Fruit fly (Drosophila melanogaster) whole organism, prepupa: ENCODE data around the gene CG46308.

ENCODE experiments used
- Blimp-1 ChIP-seq: fragments of 200-800 bp; sonication (Bioruptor generic); optimal IDR thresholded peaks from 3 replicates; lab custom pipeline; 2017; ENCODE audit warnings: missing biosample characterization, missing genetic modification characterization, mild to moderate bottlenecking, moderate library complexity, missing genetic modification reagents
- CG11762 ChIP-seq: fragments of 200-800 bp; sonication (Bioruptor generic); optimal IDR thresholded peaks from 3 replicates; lab custom pipeline; 2016; ENCODE audit warnings: missing biosample characterization, missing genetic modification characterization; ENCODE audit not compliant: insufficient read depth
- CG11902 ChIP-seq: fragments of 200-800 bp; sonication (Bioruptor generic); optimal IDR thresholded peaks from 3 replicates; lab custom pipeline; 2016; ENCODE audit warnings: missing biosample characterization, missing genetic modification characterization
- CG1621 ChIP-seq: fragments of 200-800 bp; sonication (Bioruptor generic); optimal IDR thresholded peaks from 3 replicates; lab custom pipeline; 2018; ENCODE audit warnings: missing biosample characterization, mild to moderate bottlenecking, missing genetic modification characterization
- CG16779 ChIP-seq: fragments of 200-800 bp; sonication (Bioruptor generic); optimal IDR thresholded peaks from 3 replicates; lab custom pipeline; 2017; ENCODE audit warnings: missing biosample characterization, mild to moderate bottlenecking, missing genetic modification characterization
- CG3032 ChIP-seq: fragments of 200-800 bp; optimal IDR thresholded peaks from 2 replicates; lab custom pipeline; 2019; ENCODE audit warnings: missing biosample characterization, mild to moderate bottlenecking, missing genetic modification characterization, moderate library complexity
- CG31627 ChIP-seq: fragments of 200-800 bp; sonication (Bioruptor generic); optimal IDR thresholded peaks from 3 replicates; lab custom pipeline; 2016; ENCODE audit warnings: missing biosample characterization, missing genetic modification characterization
- CG32006 ChIP-seq: fragments of 200-800 bp; sonication (Bioruptor generic); optimal IDR thresholded peaks from 3 replicates; lab custom pipeline; 2017; ENCODE audit warnings: missing biosample characterization, mild to moderate bottlenecking, missing genetic modification characterization
- CG34406 ChIP-seq: fragments of 200-800 bp; sonication (Bioruptor generic); optimal IDR thresholded peaks from 3 replicates; lab custom pipeline; 2016; ENCODE audit warnings: missing biosample characterization, missing genetic modification characterization
- CG3919 ChIP-seq: fragments of 200-800 bp; sonication (Bioruptor generic); optimal IDR thresholded peaks from 3 replicates; lab custom pipeline; 2016; ENCODE audit warnings: missing biosample characterization, missing genetic modification characterization
- CG6163 ChIP-seq: fragments of 200-800 bp; sonication (Bioruptor generic); IDR thresholded peaks from 3 replicates; pipeline ENCODE4 v1.3.6; 2022; ENCODE audit warnings: missing biosample characterization, missing genetic modification characterization
- CG6276 ChIP-seq: fragments of 200-800 bp; sonication (Bioruptor generic); optimal IDR thresholded peaks from 2 replicates; lab custom pipeline; 2017; ENCODE audit warnings: missing biosample characterization, mild to moderate bottlenecking, missing genetic modification characterization
- CG6792 ChIP-seq: fragments of 200-800 bp; sonication (Bioruptor generic); optimal IDR thresholded peaks from 3 replicates; lab custom pipeline; 2016; ENCODE audit warnings: missing biosample characterization, missing genetic modification characterization
- CG6808 ChIP-seq: fragments of 200-800 bp; sonication (Bioruptor generic); optimal IDR thresholded peaks from 3 replicates; lab custom pipeline; 2017; ENCODE audit warnings: missing biosample characterization, missing genetic modification characterization, mild to moderate bottlenecking, moderate library complexity, missing genetic modification reagents
- CG6854 ChIP-seq: fragments of 200-800 bp; sonication (Bioruptor generic); optimal IDR thresholded peaks from 2 replicates; lab custom pipeline; 2017; ENCODE audit warnings: missing biosample characterization, mild to moderate bottlenecking, missing genetic modification characterization
- CG7368 ChIP-seq: fragments of 200-800 bp; sonication (Bioruptor generic); optimal IDR thresholded peaks from 3 replicates; lab custom pipeline; 2016; ENCODE audit warnings: missing biosample characterization, missing genetic modification characterization
- CG8119 ChIP-seq: fragments of 200-800 bp; sonication (Bioruptor generic); IDR thresholded peaks from 3 replicates; pipeline ENCODE4 v1.3.6; 2022; ENCODE audit warnings: missing biosample characterization, missing genetic modification characterization
- CG8319 ChIP-seq: fragments of 200-800 bp; sonication (Bioruptor generic); optimal IDR thresholded peaks from 3 replicates; lab custom pipeline; 2016; ENCODE audit warnings: missing biosample characterization, missing genetic modification characterization
- CG8632 ChIP-seq: fragments of 200-800 bp; sonication (Bioruptor generic); optimal IDR thresholded peaks from 3 replicates; lab custom pipeline; 2016; ENCODE audit warnings: missing biosample characterization, missing genetic modification characterization
- CG9139 ChIP-seq: fragments of 200-800 bp; sonication (Bioruptor generic); optimal IDR thresholded peaks from 3 replicates; lab custom pipeline; 2017; ENCODE audit warnings: missing biosample characterization, mild to moderate bottlenecking, missing genetic modification characterization
- Eip75B ChIP-seq: fragments of 200-800 bp; sonication (Bioruptor generic); optimal IDR thresholded peaks from 3 replicates; lab custom pipeline; 2016; ENCODE audit warnings: missing biosample characterization, missing genetic modification characterization
- Eip78C ChIP-seq: fragments of 200-800 bp; sonication (Bioruptor generic); peaks from one replicate; lab custom pipeline; 2016; ENCODE audit warnings: missing biosample characterization, missing genetic modification characterization
- Ets21C ChIP-seq: fragments of 200-800 bp; sonication (Bioruptor generic); optimal IDR thresholded peaks from 3 replicates; lab custom pipeline; 2016; ENCODE audit warnings: missing biosample characterization, missing genetic modification characterization
- Ets96B ChIP-seq: fragments of 200-800 bp; optimal IDR thresholded peaks from 2 replicates; lab custom pipeline; 2019; ENCODE audit warnings: missing biosample characterization, mild to moderate bottlenecking, missing genetic modification characterization, moderate library complexity
- Gug ChIP-seq: fragments of 200-800 bp; sonication (Bioruptor generic); IDR thresholded peaks from 2 replicates; pipeline ENCODE4 v1.3.6; 2022; ENCODE audit warnings: missing biosample characterization, missing genetic modification characterization
- Hr39 ChIP-seq: fragments of 200-800 bp; sonication (Bioruptor generic); optimal IDR thresholded peaks from 2 replicates; lab custom pipeline; 2016; ENCODE audit warnings: missing biosample characterization, missing genetic modification characterization
- Hr4 ChIP-seq: fragments of 200-800 bp; sonication (Bioruptor generic); optimal IDR thresholded peaks from 3 replicates; lab custom pipeline; 2016; ENCODE audit warnings: missing biosample characterization, missing genetic modification characterization
- Lpt ChIP-seq: fragments of 200-800 bp; sonication (Bioruptor generic); optimal IDR thresholded peaks from 3 replicates; lab custom pipeline; 2016; ENCODE audit warnings: missing biosample characterization, missing genetic modification characterization
- Met ChIP-seq: fragments of 200-800 bp; sonication (Bioruptor generic); optimal IDR thresholded peaks from 3 replicates; lab custom pipeline; 2016; ENCODE audit warnings: missing biosample characterization, missing genetic modification characterization
- Smox ChIP-seq: fragments of 200-800 bp; sonication (Bioruptor generic); optimal IDR thresholded peaks from 3 replicates; lab custom pipeline; 2016; ENCODE audit warnings: missing biosample characterization, missing genetic modification characterization
- Sox102F ChIP-seq: fragments of 200-800 bp; sonication (Bioruptor generic); optimal IDR thresholded peaks from 2 replicates; lab custom pipeline; 2016; ENCODE audit warnings: missing biosample characterization, mild to moderate bottlenecking, missing genetic modification characterization
- Sox14 ChIP-seq: fragments of 200-800 bp; sonication (Bioruptor generic); optimal IDR thresholded peaks from 3 replicates; lab custom pipeline; 2016; ENCODE audit warnings: missing biosample characterization, missing genetic modification characterization
- Sox15 ChIP-seq: fragments of 200-800 bp; sonication (Bioruptor generic); optimal IDR thresholded peaks from 3 replicates; lab custom pipeline; 2016; ENCODE audit warnings: missing biosample characterization, missing genetic modification characterization
- achi ChIP-seq: fragments of 200-800 bp; sonication (Bioruptor generic); optimal IDR thresholded peaks from 3 replicates; lab custom pipeline; 2016; ENCODE audit warnings: missing biosample characterization, missing genetic modification characterization
- dac ChIP-seq: fragments of 200-800 bp; sonication (Bioruptor generic); optimal IDR thresholded peaks from 2 replicates; lab custom pipeline; 2017; ENCODE audit warnings: missing biosample characterization, mild to moderate bottlenecking, missing genetic modification characterization
- dsx ChIP-seq: fragments of 200-800 bp; optimal IDR thresholded peaks from 3 replicates; lab custom pipeline; 2019; ENCODE audit warnings: missing biosample characterization, mild to moderate bottlenecking, missing genetic modification characterization, moderate library complexity; ENCODE audit not compliant: poor library complexity, severe bottlenecking
- fkh ChIP-seq: fragments of 200-800 bp; sonication (Bioruptor generic); optimal IDR thresholded peaks from 3 replicates; lab custom pipeline; 2017; ENCODE audit warnings: missing biosample characterization, mild to moderate bottlenecking, missing genetic modification characterization, moderate library complexity
- lz ChIP-seq: fragments of 200-800 bp; sonication (Bioruptor generic); optimal IDR thresholded peaks from 3 replicates; lab custom pipeline; 2016; ENCODE audit warnings: missing biosample characterization, missing genetic modification characterization
- net ChIP-seq: fragments of 200-800 bp; sonication (Bioruptor generic); optimal IDR thresholded peaks from 3 replicates; lab custom pipeline; 2016; ENCODE audit warnings: missing biosample characterization, missing genetic modification characterization
- pdm3 ChIP-seq: fragments of 200-800 bp; sonication (Bioruptor generic); optimal IDR thresholded peaks from 3 replicates; lab custom pipeline; 2016; ENCODE audit warnings: missing biosample characterization, missing genetic modification characterization
- salr ChIP-seq, 2 experiments: fragments of 200-800 bp; sonication (Bioruptor generic); optimal IDR thresholded peaks; 3 replicates each; lab custom pipeline; 2016 to 2018; ENCODE audit warnings: missing biosample characterization in 2 of 2, missing genetic modification characterization in 2 of 2, mild to moderate bottlenecking in 1 of 2
- spab ChIP-seq: fragments of 200-800 bp; sonication (Bioruptor generic); optimal IDR thresholded peaks from 2 replicates; lab custom pipeline; 2017; ENCODE audit warnings: missing biosample characterization, mild to moderate bottlenecking, missing genetic modification characterization, missing genetic modification reagents
- ss ChIP-seq, 2 experiments: fragments of 200-800 bp; sonication (Bioruptor generic); optimal IDR thresholded peaks; 2 replicates in 1 of 2; 3 replicates in 1 of 2; lab custom pipeline; 2017 to 2018; ENCODE audit warnings: mild to moderate bottlenecking in 2 of 2, missing biosample characterization in 2 of 2, missing genetic modification characterization in 2 of 2, moderate library complexity in 1 of 2
- vri ChIP-seq: fragments of 200-800 bp; sonication (Bioruptor generic); optimal IDR thresholded peaks from 3 replicates; lab custom pipeline; 2016; ENCODE audit warnings: missing biosample characterization, mild to moderate bottlenecking, missing genetic modification characterization

Gene CG46308

dm6 chr2L:13510870-13511867, 49.6 kb downstream of the CG46308 start:
- no peak for TF ChIP-seq salr (GFP tag; optimal IDR thresholded peaks at IDR 0.05; lab: Kevin White, UChicago)
- peak; percentile 29 for TF ChIP-seq Eip78C (GFP tag; lab: Kevin White, UChicago)
- no peak for TF ChIP-seq CG31627 (GFP tag; lab: Kevin White, UChicago)
- no peak for TF ChIP-seq CG16779 (tag; lab: Kevin White, UChicago)
- peak; percentile 4 for TF ChIP-seq fkh
- no peak for TF ChIP-seq spab (GFP tag; lab: Kevin White, UChicago)
- no peak for TF ChIP-seq CG9139
- no peak for TF ChIP-seq Sox102F
- TF ChIP-seq Lpt (GFP tag; lab: Kevin White, UChicago): peak; percentile 19
- no peak for TF ChIP-seq CG7368 (GFP tag; lab: Kevin White, UChicago)
- TF ChIP-seq CG1621: no peak
- peak; percentile 38 for TF ChIP-seq vri
- TF ChIP-seq CG8119: no peak
- TF ChIP-seq CG34406 (GFP tag; lab: Kevin White, UChicago): no peak
- TF ChIP-seq, all 60 proteins: peak for 4

dm6 chr2L:13512182-13513032, 50.8 kb downstream of the CG46308 start:
- TF ChIP-seq CG3919 (peak; percentile 18), pdm3 (GFP tag; lab: Kevin White, UChicago) (peak; percentile 46), CG11762 (GFP tag; lab: Kevin White, UChicago) (no peak), CG6808 (GFP tag; lab: Kevin White, UChicago) (no peak), CG34406 (GFP tag; lab: Kevin White, UChicago) (peak; percentile 2), Smox (GFP tag; lab: Kevin White, UChicago) (peak; percentile 39), CG8632 (GFP tag; lab: Kevin White, UChicago) (peak; percentile 25), Blimp-1 (GFP tag; lab: Kevin White, UChicago) (no peak), CG8319 (peak; percentile 10), CG6792 (no peak), Ets21C (GFP tag; lab: Kevin White, UChicago) (peak; percentile 10), CG1621 (no peak), Eip75B (GFP tag; lab: Kevin White, UChicago) (no peak), Hr39 (GFP tag; lab: Kevin White, UChicago) (peak; percentile 21), Sox15 (peak; percentile 5), CG3032 (peak; percentile 2), CG11902 (peak; percentile 8), Gug (GFP tag; lab: Robert Waterston, UW) (peak; percentile 24), dac (no peak), lz (GFP tag; lab: Kevin White, UChicago) (no peak), Eip78C (GFP tag; lab: Kevin White, UChicago) (peak; percentile 78), salr (GFP tag; optimal IDR thresholded peaks at IDR 0.05; lab: Kevin White, UChicago) (peak in 1 of 2 experiments; percentile 28), CG31627 (GFP tag; lab: Kevin White, UChicago) (peak; percentile 42), net (GFP tag; lab: Kevin White, UChicago) (no peak), CG6163 (GFP tag; lab: Robert Waterston, UW) (peak; percentile 75), vri (no peak), Hr4 (peak; percentile 68), CG6276 (no peak), ss (GFP tag; optimal IDR thresholded peaks at IDR 0.05; lab: Kevin White, UChicago) (peak in 1 of 2 experiments; percentile 2), Ets96B (tag; lab: Kevin White, UChicago) (no peak), CG6854 (GFP tag; lab: Kevin White, UChicago) (no peak), Sox14 (no peak), CG32006 (GFP tag; lab: Kevin White, UChicago) (peak; percentile 66), spab (GFP tag; lab: Kevin White, UChicago) (no peak), dsx (GFP tag; lab: Kevin White, UChicago) (no peak), Met (GFP tag; lab: Kevin White, UChicago) (peak; percentile 33), CG7368 (GFP tag; lab: Kevin White, UChicago) (peak; percentile 7), CG16779 (tag; lab: Kevin White, UChicago) (no peak), achi (GFP tag; lab: Kevin White, UChicago) (peak; percentile 26)
